Worm (Caenorhabditis elegans) whole organism, early embryonic: ENCODE measurements around the gene C56G3.2.

ENCODE experiments used
- B0310.2 ChIP-seq: sonication (generic microtip); optimal IDR thresholded peaks from 2 replicates; lab custom pipeline; 2016; ENCODE audit warnings: mild to moderate bottlenecking, missing genetic modification characterization, missing compliant biosample characterization
- F13C5.2 ChIP-seq: sonication (generic microtip); optimal IDR thresholded peaks from 2 replicates; lab custom pipeline; 2017; ENCODE audit warnings: mild to moderate bottlenecking, missing genetic modification characterization, inconsistent platforms, missing compliant biosample characterization
- aly-1 ChIP-seq: sonication (generic microtip); optimal IDR thresholded peaks from 2 replicates; lab custom pipeline; 2016; ENCODE audit warnings: missing genetic modification characterization, missing compliant biosample characterization
- ama-1 ChIP-seq: fragments of 150-350 bp; optimal IDR thresholded peaks from 2 replicates; lab custom pipeline; 2014
- ceh-13 ChIP-seq: fragments of 200-800 bp; sonication (Bioruptor generic); optimal IDR thresholded peaks from 2 replicates; lab custom pipeline; 2018; ENCODE audit warnings: mild to moderate bottlenecking, missing genetic modification characterization, missing compliant biosample characterization
- ceh-36 ChIP-seq: sonication (generic microtip); optimal IDR thresholded peaks from 2 replicates; lab custom pipeline; 2016; ENCODE audit warnings: missing genetic modification characterization, inconsistent platforms, missing compliant biosample characterization
- flt-1 ChIP-seq: fragments of 200-800 bp; sonication (Bioruptor generic); IDR thresholded peaks from 2 replicates; pipeline ENCODE4 v1.3.6; 2022; ENCODE audit warnings: missing genetic modification characterization, missing compliant biosample characterization
- hmbx-1 ChIP-seq: sonication (generic microtip); optimal IDR thresholded peaks from 2 replicates; lab custom pipeline; 2016; ENCODE audit warnings: mild to moderate bottlenecking, missing genetic modification characterization, missing compliant biosample characterization
- hmg-4 ChIP-seq: fragments of 200-800 bp; sonication (Bioruptor generic); optimal IDR thresholded peaks from 2 replicates; lab custom pipeline; 2018; ENCODE audit warnings: mild to moderate bottlenecking, missing genetic modification characterization, missing compliant biosample characterization
- pes-1 ChIP-seq: fragments of 200-800 bp; sonication (Bioruptor generic); IDR thresholded peaks from 2 replicates; pipeline ENCODE4 v1.3.6; 2022; ENCODE audit warnings: missing genetic modification reagents, missing genetic modification characterization, missing compliant biosample characterization
- scrt-1 ChIP-seq: fragments of 200-800 bp; sonication (Bioruptor generic); IDR thresholded peaks from 2 replicates; pipeline ENCODE4 v1.3.6; 2022; ENCODE audit warnings: missing genetic modification characterization, missing compliant biosample characterization
- sea-1 ChIP-seq: fragments of 200-800 bp; sonication (Bioruptor generic); conservative IDR thresholded peaks from 2 replicates; pipeline ENCODE4 v1.3.6; 2022; ENCODE audit warnings: missing genetic modification characterization, missing compliant biosample characterization
- tbx-37 ChIP-seq: fragments of 200-800 bp; sonication (Bioruptor generic); conservative IDR thresholded peaks from 2 replicates; pipeline ENCODE4 v1.3.6; 2022; ENCODE audit warnings: missing genetic modification reagents, missing genetic modification characterization, missing compliant biosample characterization

ce11 chrX:7340915-7341559 is 24.3 kb upstream of the C56G3.2 start, which contains the start of gene C07D8.6:
- TF ChIP-seq ama-1 (no peak), flt-1 (GFP tag; lab: Robert Waterston, UW) (no peak), tbx-37 (GFP tag; lab: Robert Waterston, UW) (no peak), pes-1 (GFP tag; lab: Robert Waterston, UW) (no peak), ceh-13 (no peak), B0310.2 (tag; lab: Kevin White, UChicago) (no peak), F13C5.2 (no peak), hmg-4 (no peak), scrt-1 (GFP tag; lab: Robert Waterston, UW) (no peak), ceh-36 (tag; lab: Kevin White, UChicago) (no peak), aly-1 (tag; lab: Kevin White, UChicago) (no peak), sea-1 (no peak), hmbx-1 (tag; lab: Kevin White, UChicago) (no peak)
